Worm (Caenorhabditis elegans) whole organism, L2 larva: ENCODE data around the gene dpy-28.

Experiments used
- ama-1 ChIP-seq: fragments of 150-350 bp; optimal IDR thresholded peaks from 2 replicates; lab custom pipeline; 2018; ENCODE audit warnings: inconsistent platforms
- blmp-1 ChIP-seq: sonication (generic microtip); optimal IDR thresholded peaks from 2 replicates; lab custom pipeline; 2017; ENCODE audit warnings: missing genetic modification characterization, mild to moderate bottlenecking, missing compliant biosample characterization, antibody characterized with exemption, moderate library complexity; ENCODE audit not compliant: insufficient read depth
- crh-2 ChIP-seq: sonication (generic microtip); optimal IDR thresholded peaks from 2 replicates; lab custom pipeline; 2017; ENCODE audit warnings: missing biosample characterization, missing genetic modification characterization
- egl-27 ChIP-seq: sonication (generic microtip); optimal IDR thresholded peaks from 3 replicates; lab custom pipeline; 2017; ENCODE audit warnings: missing biosample characterization, missing genetic modification reagents, missing genetic modification characterization
- elt-3 ChIP-seq: sonication (generic microtip); optimal IDR thresholded peaks from 2 replicates; lab custom pipeline; 2017; ENCODE audit warnings: missing biosample characterization, missing genetic modification characterization
- lin-39 ChIP-seq: fragments of 150-350 bp; optimal IDR thresholded peaks from 2 replicates; lab custom pipeline; 2014; ENCODE audit warnings: missing biosample characterization, missing genetic modification reagents, missing genetic modification characterization
- nhr-11 ChIP-seq: fragments of 150-350 bp; optimal IDR thresholded peaks from 2 replicates; lab custom pipeline; 2014; ENCODE audit warnings: missing biosample characterization, missing genetic modification characterization
- unc-62 ChIP-seq: fragments of 150-350 bp; optimal IDR thresholded peaks from 2 replicates; lab custom pipeline; 2014; ENCODE audit warnings: missing biosample characterization, missing genetic modification reagents, missing genetic modification characterization
- ztf-11 ChIP-seq: sonication (generic microtip); optimal IDR thresholded peaks from 2 replicates; lab custom pipeline; 2017; ENCODE audit warnings: missing biosample characterization, missing genetic modification characterization

DNA sequence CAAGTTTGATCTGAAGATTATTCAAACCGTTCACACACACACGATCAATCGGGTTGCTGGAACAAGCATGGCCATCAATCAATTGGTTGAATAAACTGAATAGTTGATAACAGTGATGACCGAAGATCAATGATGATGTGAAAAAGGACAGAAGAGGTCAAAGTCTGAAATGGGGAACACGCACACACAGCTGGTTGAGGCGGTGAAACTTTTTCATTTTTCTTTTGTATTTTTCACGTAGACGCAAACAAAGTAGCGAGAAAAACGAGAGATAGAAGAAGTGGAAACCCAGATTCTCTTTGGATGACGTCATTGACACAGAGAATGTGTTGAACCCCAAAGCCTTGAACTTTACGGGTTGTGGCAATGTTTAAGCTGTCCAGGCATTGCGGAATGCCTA lies 45.5 kb upstream of the dpy-28 start:
- TF ChIP-seq lin-39 (tag; lab: Kevin White, UChicago) (no peak), crh-2 (tag; lab: Kevin White, UChicago) (peak; percentile 81), elt-3 (tag; lab: Kevin White, UChicago) (no peak), egl-27 (tag; lab: Kevin White, UChicago) (peak; percentile 62), nhr-11 (tag; lab: Kevin White, UChicago) (no peak), ztf-11 (tag; lab: Kevin White, UChicago) (no peak), unc-62 (GFP tag; lab: Kevin White, UChicago) (no peak), blmp-1 (tag; lab: Kevin White, UChicago) (peak; percentile 89), ama-1 (lab: Kevin White, UChicago) (no peak)
